Worm (Caenorhabditis elegans): Measurements from ENCODE around the gene chat-1.

ce11 chrIV:4446884-4447283 lies 247 bp upstream of the chat-1 start:
- no peak for TF ChIP-seq him-1 (tag; optimal IDR thresholded peaks at IDR 0.05)
- TF ChIP-seq dao-5 (tag; optimal IDR thresholded peaks at IDR 0.05) = no peak
- no peak for TF ChIP-seq W03F9.2 (tag; optimal IDR thresholded peaks at IDR 0.05)
